Fruit fly (Drosophila melanogaster) whole organism, embryonic: ENCODE measurements around the gene CG5966.

Experiments
- Antp ChIP-seq: fragments of 200-800 bp; sonication (Bioruptor generic); optimal IDR thresholded peaks from 3 replicates; lab custom pipeline; 2016; ENCODE audit warnings: missing biosample characterization, missing genetic modification characterization
- B-H2 ChIP-seq: fragments of 200-800 bp; sonication (Bioruptor generic); optimal IDR thresholded peaks from 2 replicates; lab custom pipeline; 2018; ENCODE audit warnings: missing biosample characterization, mild to moderate bottlenecking, missing genetic modification characterization
- BEAF-32 ChIP-seq: fragments of 200-800 bp; sonication (Bioruptor generic); optimal IDR thresholded peaks from 3 replicates; lab custom pipeline; 2017; ENCODE audit warnings: missing biosample characterization, missing genetic modification characterization, mild to moderate bottlenecking, moderate library complexity, missing genetic modification reagents
- BtbVII ChIP-seq: fragments of 200-800 bp; sonication (Bioruptor generic); optimal IDR thresholded peaks from 3 replicates; lab custom pipeline; 2017; ENCODE audit warnings: missing biosample characterization, mild to moderate bottlenecking, missing genetic modification characterization
- CG10321 ChIP-seq: fragments of 200-800 bp; sonication (Bioruptor generic); IDR thresholded peaks from 2 replicates; pipeline ENCODE4 v1.3.6; 2022; ENCODE audit warnings: missing biosample characterization, missing genetic modification characterization
- CG10979 ChIP-seq: fragments of 200-800 bp; sonication (Bioruptor generic); optimal IDR thresholded peaks from 2 replicates; lab custom pipeline; 2018; ENCODE audit warnings: missing biosample characterization, mild to moderate bottlenecking, missing genetic modification characterization, moderate library complexity
- CG11504 ChIP-seq: fragments of 200-800 bp; sonication (Bioruptor generic); optimal IDR thresholded peaks from 3 replicates; lab custom pipeline; 2019; ENCODE audit warnings: missing biosample characterization, mild to moderate bottlenecking, missing genetic modification characterization, moderate library complexity
- CG12942 ChIP-seq: fragments of 200-800 bp; sonication (Bioruptor generic); optimal IDR thresholded peaks from 3 replicates; lab custom pipeline; 2016; ENCODE audit warnings: missing biosample characterization, missing genetic modification characterization
- CG13296 ChIP-seq: fragments of 200-800 bp; sonication (Bioruptor generic); optimal IDR thresholded peaks from 3 replicates; lab custom pipeline; 2018; ENCODE audit warnings: missing biosample characterization, mild to moderate bottlenecking, missing genetic modification characterization
- CG14014 ChIP-seq: fragments of 200-800 bp; sonication (Bioruptor generic); IDR thresholded peaks from 2 replicates; pipeline ENCODE4 v1.3.6; 2022; ENCODE audit warnings: missing biosample characterization, missing genetic modification characterization
- CG14667 ChIP-seq: fragments of 200-800 bp; sonication (Bioruptor generic); IDR thresholded peaks from 2 replicates; pipeline ENCODE4 v1.3.6; 2022; ENCODE audit warnings: missing biosample characterization, missing genetic modification characterization
- CG15514 ChIP-seq: fragments of 200-800 bp; sonication (Bioruptor generic); optimal IDR thresholded peaks from 3 replicates; lab custom pipeline; 2017; ENCODE audit warnings: missing biosample characterization, missing genetic modification characterization, mild to moderate bottlenecking, moderate library complexity, missing genetic modification reagents
- CG17802 ChIP-seq: fragments of 200-800 bp; sonication (Bioruptor generic); optimal IDR thresholded peaks from 2 replicates; lab custom pipeline; 2018; ENCODE audit warnings: missing biosample characterization, mild to moderate bottlenecking, missing genetic modification characterization, moderate library complexity
- CG1832 ChIP-seq: fragments of 200-800 bp; sonication (Bioruptor generic); optimal IDR thresholded peaks from 2 replicates; lab custom pipeline; 2017; ENCODE audit warnings: missing biosample characterization, mild to moderate bottlenecking, missing genetic modification characterization, inconsistent platforms
- CG2120 ChIP-seq: fragments of 200-800 bp; sonication (Bioruptor generic); optimal IDR thresholded peaks from 3 replicates; lab custom pipeline; 2016; ENCODE audit warnings: missing biosample characterization, missing genetic modification characterization
- CG2678 ChIP-seq: fragments of 200-800 bp; sonication (Bioruptor generic); optimal IDR thresholded peaks from 3 replicates; lab custom pipeline; 2019; ENCODE audit warnings: missing biosample characterization, mild to moderate bottlenecking, missing genetic modification characterization, moderate library complexity
- CG30403 ChIP-seq: fragments of 200-800 bp; sonication (Bioruptor generic); optimal IDR thresholded peaks from 3 replicates; lab custom pipeline; 2016; ENCODE audit warnings: missing biosample characterization, missing genetic modification characterization
- CG31388 ChIP-seq: fragments of 200-800 bp; sonication (Bioruptor generic); optimal IDR thresholded peaks from 2 replicates; lab custom pipeline; 2016; ENCODE audit warnings: missing biosample characterization, missing genetic modification characterization
- CG31441 ChIP-seq: fragments of 200-800 bp; sonication (Bioruptor generic); IDR thresholded peaks from 2 replicates; pipeline ENCODE4 v1.3.6; 2022; ENCODE audit warnings: missing biosample characterization, missing genetic modification characterization
- CG3281 ChIP-seq: fragments of 200-800 bp; sonication (Bioruptor generic); optimal IDR thresholded peaks from 3 replicates; lab custom pipeline; 2017; ENCODE audit warnings: missing biosample characterization, mild to moderate bottlenecking, missing genetic modification characterization
- CG4424 ChIP-seq: fragments of 200-800 bp; sonication (Bioruptor generic); optimal IDR thresholded peaks from 3 replicates; lab custom pipeline; 2016; ENCODE audit warnings: missing biosample characterization, missing genetic modification characterization
- CG5180 ChIP-seq: fragments of 200-800 bp; sonication (Bioruptor generic); optimal IDR thresholded peaks from 3 replicates; lab custom pipeline; 2017; ENCODE audit warnings: missing biosample characterization, missing genetic modification characterization, mild to moderate bottlenecking, moderate library complexity, missing genetic modification reagents
- CG6689 ChIP-seq: fragments of 200-800 bp; sonication (Bioruptor generic); IDR thresholded peaks from 2 replicates; pipeline ENCODE4 v1.3.6; 2022; ENCODE audit warnings: missing biosample characterization, missing genetic modification characterization
- CG6765 ChIP-seq: fragments of 200-800 bp; sonication (Bioruptor generic); optimal IDR thresholded peaks from 3 replicates; lab custom pipeline; 2017; ENCODE audit warnings: missing biosample characterization, mild to moderate bottlenecking, missing genetic modification characterization
- CG7271 ChIP-seq: fragments of 200-800 bp; sonication (Bioruptor generic); optimal IDR thresholded peaks from 2 replicates; lab custom pipeline; 2018; ENCODE audit warnings: missing biosample characterization, mild to moderate bottlenecking, missing genetic modification characterization, moderate library complexity
- CG7987 ChIP-seq: fragments of 200-800 bp; sonication (Bioruptor generic); optimal IDR thresholded peaks from 2 replicates; lab custom pipeline; 2018; ENCODE audit warnings: missing biosample characterization, mild to moderate bottlenecking, missing genetic modification characterization, moderate library complexity
- CG9437 ChIP-seq: fragments of 200-800 bp; sonication (Bioruptor generic); optimal IDR thresholded peaks from 2 replicates; lab custom pipeline; 2018; ENCODE audit warnings: missing biosample characterization, mild to moderate bottlenecking, missing genetic modification characterization
- CG9797 ChIP-seq: fragments of 200-800 bp; sonication (Bioruptor generic); optimal IDR thresholded peaks from 3 replicates; lab custom pipeline; 2018; ENCODE audit warnings: missing biosample characterization, mild to moderate bottlenecking, missing genetic modification characterization
- Fer2 ChIP-seq: fragments of 200-800 bp; sonication (Bioruptor generic); optimal IDR thresholded peaks from 2 replicates; lab custom pipeline; 2018; ENCODE audit warnings: missing biosample characterization, mild to moderate bottlenecking, missing genetic modification characterization, moderate library complexity
- Fer3 ChIP-seq: fragments of 200-800 bp; sonication (Bioruptor generic); optimal IDR thresholded peaks from 2 replicates; lab custom pipeline; 2018; ENCODE audit warnings: missing biosample characterization, mild to moderate bottlenecking, missing genetic modification characterization, moderate library complexity
- HLH3B ChIP-seq: fragments of 200-800 bp; sonication (Bioruptor generic); IDR thresholded peaks from 2 replicates; pipeline ENCODE4 v1.3.6; 2022; ENCODE audit warnings: missing biosample characterization, missing genetic modification characterization
- HmgZ ChIP-seq: fragments of 200-800 bp; sonication (Bioruptor generic); optimal IDR thresholded peaks from 2 replicates; lab custom pipeline; 2018; ENCODE audit warnings: missing biosample characterization, mild to moderate bottlenecking, missing genetic modification characterization
- Mes4 ChIP-seq: fragments of 200-800 bp; sonication (Bioruptor generic); optimal IDR thresholded peaks from 2 replicates; lab custom pipeline; 2016; ENCODE audit warnings: missing biosample characterization, missing genetic modification characterization
- Myb ChIP-seq: fragments of 200-800 bp; sonication (Bioruptor generic); optimal IDR thresholded peaks from 2 replicates; lab custom pipeline; 2016; ENCODE audit warnings: missing biosample characterization, missing genetic modification characterization
- NfI ChIP-seq: fragments of 200-800 bp; sonication (Bioruptor generic); optimal IDR thresholded peaks from 3 replicates; lab custom pipeline; 2018; ENCODE audit warnings: missing biosample characterization, mild to moderate bottlenecking, missing genetic modification characterization, moderate library complexity
- Pdp1 ChIP-seq, 2 experiments: fragments of 200-800 bp; sonication (Bioruptor generic); optimal IDR thresholded peaks; 3 replicates each; lab custom pipeline; 2016; ENCODE audit warnings: missing biosample characterization in 2 of 2, missing genetic modification characterization in 2 of 2, mild to moderate bottlenecking in 1 of 2, moderate library complexity in 1 of 2
- ara ChIP-seq: fragments of 200-800 bp; sonication (Bioruptor generic); IDR thresholded peaks from 2 replicates; pipeline ENCODE4 v1.3.6; 2022; ENCODE audit warnings: missing biosample characterization, missing genetic modification characterization
- ci ChIP-seq: fragments of 200-800 bp; sonication (Bioruptor generic); IDR thresholded peaks from 3 replicates; pipeline ENCODE4 v1.3.6; 2022; ENCODE audit warnings: missing biosample characterization, missing genetic modification characterization
- ewg ChIP-seq: fragments of 200-800 bp; sonication (Bioruptor generic); optimal IDR thresholded peaks from 3 replicates; lab custom pipeline; 2017; ENCODE audit warnings: mild to moderate bottlenecking, missing biosample characterization, missing genetic modification reagents, missing genetic modification characterization
- fd96Cb ChIP-seq: fragments of 200-800 bp; sonication (Bioruptor generic); optimal IDR thresholded peaks from 2 replicates; lab custom pipeline; 2018; ENCODE audit warnings: missing biosample characterization, mild to moderate bottlenecking, missing genetic modification characterization, moderate library complexity
- insv ChIP-seq, 2 experiments: fragments of 200-800 bp; sonication (Bioruptor generic); optimal IDR thresholded peaks; 3 replicates each; lab custom pipeline; 2016 to 2018; ENCODE audit warnings: missing biosample characterization in 2 of 2, missing genetic modification characterization in 2 of 2
- klu ChIP-seq: fragments of 200-800 bp; sonication (Bioruptor generic); IDR thresholded peaks from 2 replicates; pipeline ENCODE4 v1.3.6; 2022; ENCODE audit warnings: missing biosample characterization, missing genetic modification characterization
- mirr ChIP-seq: fragments of 200-800 bp; sonication (Bioruptor generic); optimal IDR thresholded peaks from 3 replicates; lab custom pipeline; 2018; ENCODE audit warnings: missing biosample characterization, mild to moderate bottlenecking, missing genetic modification characterization
- oc ChIP-seq: fragments of 200-800 bp; sonication (Bioruptor generic); optimal IDR thresholded peaks from 2 replicates; lab custom pipeline; 2018; ENCODE audit warnings: missing biosample characterization, mild to moderate bottlenecking, missing genetic modification characterization, moderate library complexity
- psq ChIP-seq: fragments of 200-800 bp; sonication (Bioruptor generic); optimal IDR thresholded peaks from 2 replicates; lab custom pipeline; 2017; ENCODE audit warnings: missing biosample characterization, missing genetic modification characterization
- sna ChIP-seq: fragments of 200-800 bp; sonication (Bioruptor generic); IDR thresholded peaks from 2 replicates; pipeline ENCODE4 v1.3.6; 2022; ENCODE audit warnings: missing biosample characterization, missing genetic modification characterization; ENCODE audit not compliant: partially characterized antibody
- tna ChIP-seq: fragments of 200-800 bp; sonication (Bioruptor generic); IDR thresholded peaks from 2 replicates; pipeline ENCODE4 v1.3.6; 2022; ENCODE audit warnings: missing biosample characterization, missing genetic modification characterization; ENCODE audit not compliant: partially characterized antibody
- trh ChIP-seq: fragments of 200-800 bp; sonication (Bioruptor generic); optimal IDR thresholded peaks from 2 replicates; lab custom pipeline; 2016; ENCODE audit warnings: missing biosample characterization, missing genetic modification characterization
- unc-4 ChIP-seq: fragments of 200-800 bp; sonication (Bioruptor generic); IDR thresholded peaks from 2 replicates; pipeline ENCODE4 v1.3.6; 2022; ENCODE audit warnings: missing biosample characterization, missing genetic modification characterization; ENCODE audit not compliant: partially characterized antibody
- zfh1 ChIP-seq: fragments of 200-800 bp; sonication (Bioruptor generic); IDR thresholded peaks from 3 replicates; pipeline ENCODE4 v1.3.6; 2022; ENCODE audit warnings: missing biosample characterization, missing genetic modification characterization

Gene CG5966

DNA sequence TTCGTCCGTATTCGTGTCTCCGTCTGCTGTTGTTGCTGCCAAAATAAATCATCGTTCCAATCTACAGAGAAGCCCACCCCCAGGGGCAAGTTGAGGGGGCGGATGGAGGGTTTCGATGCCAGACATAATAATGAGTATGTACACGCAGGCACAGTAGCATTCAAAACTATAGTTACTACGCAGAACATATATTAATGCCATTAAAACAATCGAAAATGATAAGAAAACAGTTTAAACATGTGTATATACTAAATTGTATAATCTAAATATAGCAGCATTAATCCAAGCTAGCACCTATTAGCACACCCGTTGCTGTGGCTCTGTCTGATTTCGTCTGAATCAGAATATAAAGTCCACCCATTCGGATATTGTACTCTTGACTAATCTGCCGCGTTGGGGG is 7.7 kb upstream of the CG5966 start (continued):
- TF ChIP-seq CG2120 (GFP tag; lab: Kevin White, UChicago) (peak; percentile 87), fd96Cb (tag; lab: Kevin White, UChicago) (peak; percentile 58), CG14014 (peak; percentile 83), CG30403 (GFP tag; lab: Kevin White, UChicago) (peak; percentile 69), unc-4 (no peak), CG5180 (GFP tag; lab: Kevin White, UChicago) (peak; percentile 49), ara (GFP tag; lab: Robert Waterston, UW) (peak; percentile 76), CG9797 (no peak), CG13296 (GFP tag; lab: Kevin White, UChicago) (peak; percentile 72), Myb (peak; percentile 24), CG31388 (no peak), CG6765 (GFP tag; lab: Kevin White, UChicago) (peak; percentile 55), klu (GFP tag; lab: Robert Waterston, UW) (peak; percentile 65; the same call in 1 of the 2 replicates), CG6689 (GFP tag; lab: Robert Waterston, UW) (peak; percentile 80), tna (GFP tag; lab: Robert Waterston, UW) (no peak), CG7987 (GFP tag; lab: Kevin White, UChicago) (peak; percentile 47), B-H2 (GFP tag; lab: Kevin White, UChicago) (no peak), ewg (GFP tag; lab: Kevin White, UChicago) (peak; percentile 44), BEAF-32 (no peak), CG31441 (GFP tag; lab: Robert Waterston, UW) (peak; percentile 71), CG9437 (peak; percentile 42), CG10321 (no peak), Fer3 (tag; lab: Kevin White, UChicago) (peak; percentile 79), insv (GFP tag; optimal IDR thresholded peaks at IDR 0.05; lab: Kevin White, UChicago) (no peak), CG3281 (GFP tag; lab: Kevin White, UChicago) (peak; percentile 79), CG12942 (GFP tag; lab: Kevin White, UChicago) (peak; percentile 41), psq (no peak), CG15514 (GFP tag; lab: Kevin White, UChicago) (peak; percentile 70), CG2678 (tag; lab: Kevin White, UChicago) (peak; percentile 88), Antp (GFP tag; lab: Kevin White, UChicago) (peak; percentile 43), Mes4 (GFP tag; lab: Kevin White, UChicago) (peak; percentile 4), zfh1 (peak; percentile 81), oc (tag; lab: Kevin White, UChicago) (peak; percentile 62), CG14667 (GFP tag; lab: Robert Waterston, UW) (peak; percentile 69; the same call in 1 of the 2 replicates), CG4424 (peak; percentile 56), CG17802 (no peak), Pdp1 (GFP tag; optimal IDR thresholded peaks at IDR 0.05; lab: Kevin White, UChicago) (peak; percentile 65 to 80), mirr (GFP tag; lab: Kevin White, UChicago) (peak; percentile 71), HmgZ (tag; lab: Kevin White, UChicago) (peak; percentile 83), ci (GFP tag; lab: Robert Waterston, UW) (peak; percentile 88), CG10979 (tag; lab: Kevin White, UChicago) (peak; percentile 43), NfI (GFP tag; lab: Kevin White, UChicago) (peak; percentile 70), Fer2 (tag; lab: Kevin White, UChicago) (peak; percentile 17), trh (no peak), CG1832 (no peak), BtbVII (GFP tag; lab: Kevin White, UChicago) (peak; percentile 78), sna (GFP tag; lab: Robert Waterston, UW) (no peak), CG11504 (tag; lab: Kevin White, UChicago) (peak; percentile 82), HLH3B (GFP tag; lab: Robert Waterston, UW) (peak; percentile 75), CG7271 (tag; lab: Kevin White, UChicago) (no peak)
